Fruit fly (Drosophila melanogaster): Measurements from ENCODE around the gene CG7953.

DNA sequence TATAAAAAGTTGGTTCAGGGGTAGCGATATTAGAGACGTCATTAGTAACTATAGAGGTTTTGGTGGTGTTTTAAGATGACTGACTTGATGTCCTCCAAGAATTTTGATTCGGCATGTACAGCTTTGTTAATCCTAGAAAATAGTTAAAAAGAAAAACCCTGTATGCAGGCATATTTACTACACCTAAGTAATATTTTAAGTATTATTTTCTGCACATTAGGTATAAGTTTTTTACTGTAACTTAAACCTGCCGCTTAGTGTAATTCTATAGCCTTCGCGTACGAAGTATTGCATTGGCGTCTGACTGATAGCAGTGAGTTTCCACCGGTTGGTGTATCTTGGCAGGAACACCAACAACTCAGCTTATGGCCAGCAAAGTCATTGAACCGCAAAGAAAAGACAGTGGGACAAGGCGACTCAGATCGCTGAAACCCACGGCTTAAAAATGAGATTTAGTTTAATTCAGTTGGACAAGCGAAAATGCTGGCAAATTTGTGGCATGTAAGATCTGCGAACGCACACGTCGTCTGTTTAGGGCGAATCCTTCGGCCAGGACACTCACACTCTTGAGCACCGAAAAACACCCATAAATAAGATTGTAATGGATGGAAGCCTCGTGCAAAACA is 37.1 kb downstream of the CG7953 start:
- TF ChIP-seq CG11902 (GFP tag; optimal IDR thresholded peaks at IDR 0.05) (no peak), salr (GFP tag; optimal IDR thresholded peaks at IDR 0.05) (peak in 1 of 2 experiments; percentile 5), svp (GFP tag) (peak; percentile 88), CG7368 (GFP tag; optimal IDR thresholded peaks at IDR 0.05) (no peak), achi (GFP tag; optimal IDR thresholded peaks at IDR 0.05) (no peak), Sox102F (GFP tag; optimal IDR thresholded peaks at IDR 0.05) (peak; percentile 46), CG6854 (GFP tag; optimal IDR thresholded peaks at IDR 0.05) (no peak), Hr38 (GFP tag; optimal IDR thresholded peaks at IDR 0.05) (no peak), Gug (GFP tag; IDR thresholded peaks at IDR 0.05) (no peak), CG1621 (tag; optimal IDR thresholded peaks at IDR 0.05) (no peak)

All from whole organism, prepupa.